Worm (Caenorhabditis elegans): ENCODE data around the gene F53B7.7.

- TF ChIP-seq fos-1 (tag; optimal IDR thresholded peaks at IDR 0.05): no peak
- TF ChIP-seq ceh-82 (tag; optimal IDR thresholded peaks at IDR 0.05): no peak
- TF ChIP-seq nhr-25 (tag; optimal IDR thresholded peaks at IDR 0.05): no peak
- TF ChIP-seq ztf-4 (tag; optimal IDR thresholded peaks at IDR 0.05): no peak
- TF ChIP-seq aly-2 (tag; optimal IDR thresholded peaks at IDR 0.05): no peak
- TF ChIP-seq ztf-11 (tag; optimal IDR thresholded peaks at IDR 0.05): no peak
- no peak for TF ChIP-seq nhr-43 (tag; optimal IDR thresholded peaks at IDR 0.05; ENCODE audit: poor library complexity, severe bottlenecking)
- TF ChIP-seq ama-1 (optimal IDR thresholded peaks at IDR 0.05): no peak
- no peak for TF ChIP-seq nhr-237 (tag; optimal IDR thresholded peaks at IDR 0.05)
- TF ChIP-seq nhr-77 (tag; optimal IDR thresholded peaks at IDR 0.05): no peak
- no peak for TF ChIP-seq snpc-4 (tag; optimal IDR thresholded peaks at IDR 0.05)
Observed at ce11 chrV:10975091-10975490, 23.8 kb upstream of the F53B7.7 start.

All from whole organism, L3 larva.